Worm (Caenorhabditis elegans) whole organism, mixed stage, embryonic: ENCODE results near the gene rpl-32.

ENCODE experiments used
- ces-1 ChIP-seq: fragments of 150-350 bp; optimal IDR thresholded peaks from 2 replicates; lab custom pipeline; 2014; ENCODE audit warnings: missing biosample characterization, missing genetic modification reagents, missing genetic modification characterization
- drap-1 ChIP-seq: fragments of 200-800 bp; sonication (Bioruptor generic); optimal IDR thresholded peaks from 3 replicates; lab custom pipeline; 2018; ENCODE audit warnings: mild to moderate bottlenecking, missing genetic modification characterization, missing compliant biosample characterization
- elt-1 ChIP-seq: sonication (generic microtip); optimal IDR thresholded peaks from 2 replicates; lab custom pipeline; 2017; ENCODE audit warnings: missing genetic modification characterization, mild to moderate bottlenecking, missing compliant biosample characterization, antibody characterized with exemption, moderate library complexity, borderline replicate concordance; ENCODE audit not compliant: insufficient read depth
- flh-1 ChIP-seq: fragments of 200-800 bp; sonication (Bioruptor generic); optimal IDR thresholded peaks from 2 replicates; lab custom pipeline; 2018; ENCODE audit warnings: mild to moderate bottlenecking, missing genetic modification characterization, moderate library complexity, missing compliant biosample characterization
- lin-32 ChIP-seq: fragments of 200-800 bp; sonication (Bioruptor generic); optimal IDR thresholded peaks from 2 replicates; lab custom pipeline; 2018; ENCODE audit warnings: mild to moderate bottlenecking, missing genetic modification characterization, missing compliant biosample characterization
- mep-1 ChIP-seq: fragments of 150-350 bp; optimal IDR thresholded peaks from 2 replicates; lab custom pipeline; 2017; ENCODE audit warnings: missing biosample characterization, missing genetic modification reagents, missing genetic modification characterization, inconsistent platforms
- mls-2 ChIP-seq: sonication (generic microtip); optimal IDR thresholded peaks from 2 replicates; lab custom pipeline; 2016; ENCODE audit warnings: mild to moderate bottlenecking, missing genetic modification characterization, moderate library complexity, missing compliant biosample characterization
- nhr-28 ChIP-seq: fragments of 150-350 bp; optimal IDR thresholded peaks from 2 replicates; lab custom pipeline; 2014; ENCODE audit warnings: missing biosample characterization, missing genetic modification characterization
- sptf-1 ChIP-seq: sonication (generic microtip); optimal IDR thresholded peaks from 2 replicates; lab custom pipeline; 2017; ENCODE audit warnings: mild to moderate bottlenecking, missing genetic modification characterization, moderate library complexity, missing compliant biosample characterization
- unc-39 ChIP-seq: fragments of 150-350 bp; optimal IDR thresholded peaks from 2 replicates; lab custom pipeline; 2014; ENCODE audit warnings: missing biosample characterization, missing genetic modification characterization
- unc-62 ChIP-seq: fragments of 150-350 bp; optimal IDR thresholded peaks from 2 replicates; lab custom pipeline; 2014; ENCODE audit warnings: missing biosample characterization, missing genetic modification reagents, missing genetic modification characterization
- zip-8 ChIP-seq: fragments of 150-350 bp; optimal IDR thresholded peaks from 2 replicates; lab custom pipeline; 2014; ENCODE audit warnings: missing biosample characterization, missing genetic modification characterization

The rpl-32 gene

DNA sequence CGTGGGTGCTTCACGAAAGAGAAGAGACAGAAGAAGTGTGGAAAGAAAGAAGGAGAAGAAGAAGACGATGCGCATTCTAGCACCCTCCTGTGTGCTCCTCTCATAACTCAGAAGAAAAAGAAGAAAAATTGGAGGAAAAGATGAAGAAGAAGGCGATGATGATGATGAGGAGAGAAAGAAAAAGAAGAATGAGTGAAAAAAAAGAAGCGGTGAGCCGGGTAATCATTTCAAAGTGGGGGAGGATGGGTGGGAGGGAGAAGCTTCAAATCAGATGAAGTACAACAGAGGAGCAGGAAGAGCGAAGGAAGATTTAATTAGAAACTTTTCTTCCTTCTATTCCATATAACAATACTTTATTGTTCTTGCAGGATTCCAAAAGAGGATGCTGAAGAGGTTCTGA lies 46.2 kb downstream of the rpl-32 start:
- TF ChIP-seq mls-2 (tag; lab: Kevin White, UChicago) (peak; percentile 7), zip-8 (tag; lab: Kevin White, UChicago) (no peak), ces-1 (GFP tag; lab: Kevin White, UChicago) (peak; percentile 70)

DNA sequence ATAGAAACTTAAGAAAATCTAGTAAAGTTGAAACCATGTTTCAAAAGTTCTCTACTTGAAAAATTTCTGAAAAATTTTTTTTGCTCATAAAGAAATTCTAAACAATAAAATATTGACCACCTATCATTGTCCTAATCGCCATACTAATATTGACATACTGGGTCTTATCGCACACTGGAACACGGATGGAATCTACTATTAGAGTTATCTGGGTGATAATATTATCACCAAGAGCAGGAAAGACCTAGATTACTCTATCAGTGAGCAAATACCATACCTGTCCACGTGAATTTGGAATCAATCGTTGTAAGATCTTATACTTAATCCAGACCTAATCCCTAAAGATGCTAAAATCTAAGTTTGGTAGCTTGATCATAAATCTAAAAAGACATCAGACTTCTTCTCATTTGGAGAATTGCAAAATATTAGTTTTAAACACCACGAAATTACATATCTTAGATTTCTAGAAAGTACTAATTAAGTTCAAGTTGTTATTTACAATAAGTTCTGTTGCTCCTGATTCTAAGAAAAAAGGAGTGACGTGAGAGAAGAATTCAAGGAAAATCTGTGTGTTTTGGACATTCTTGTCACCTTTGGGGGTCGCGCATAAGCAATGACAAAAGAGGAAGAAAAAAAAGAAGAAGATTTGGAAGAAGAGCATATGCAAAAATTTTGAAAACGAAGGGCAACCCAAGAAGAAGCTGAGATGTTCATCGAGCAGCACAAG lies 46.7 kb downstream of the rpl-32 start:
- TF ChIP-seq unc-62 = no peak
- no peak for TF ChIP-seq sptf-1
- TF ChIP-seq ces-1 (GFP tag; lab: Kevin White, UChicago) = no peak
- no peak for TF ChIP-seq unc-39 (tag; lab: Kevin White, UChicago)
- TF ChIP-seq mls-2 (tag; lab: Kevin White, UChicago) = no peak

ce11 chrII:9007741-9008140 lies 49.1 kb downstream of the rpl-32 start:
- no peak for TF ChIP-seq lin-32
- TF ChIP-seq mep-1 (tag; lab: Kevin White, UChicago) = no peak
- no peak for TF ChIP-seq drap-1 (GFP tag; lab: Kevin White, UChicago)
- no peak for TF ChIP-seq elt-1 (tag; lab: Kevin White, UChicago)
- no peak for TF ChIP-seq nhr-28 (tag; lab: Kevin White, UChicago)
- no peak for TF ChIP-seq flh-1 (GFP tag; lab: Kevin White, UChicago)
